Worm (Caenorhabditis elegans) whole organism, L4 larva: ENCODE measurements around the gene mec-12.

Source experiments
- ZK546.5 ChIP-seq, 2 experiments: sonication (generic microtip); optimal IDR thresholded peaks; 2 replicates each; lab custom pipeline; 2017; ENCODE audit warnings: missing biosample characterization in 2 of 2, missing genetic modification characterization in 2 of 2
- ceh-32 ChIP-seq: sonication (generic microtip); optimal IDR thresholded peaks from 2 replicates; lab custom pipeline; 2016; ENCODE audit warnings: mild to moderate bottlenecking, missing genetic modification characterization, missing compliant biosample characterization; ENCODE audit not compliant: poor library complexity
- ces-1 ChIP-seq: fragments of 150-350 bp; sonication (generic microtip); optimal IDR thresholded peaks from 4 replicates; lab custom pipeline; 2014; ENCODE audit warnings: missing biosample characterization, missing genetic modification reagents, missing genetic modification characterization
- egl-27 ChIP-seq: sonication (generic microtip); optimal IDR thresholded peaks from 3 replicates; lab custom pipeline; 2017; ENCODE audit warnings: missing biosample characterization, missing genetic modification reagents, missing genetic modification characterization
- fos-1 ChIP-seq: fragments of 150-350 bp; optimal IDR thresholded peaks from 2 replicates; lab custom pipeline; 2014; ENCODE audit warnings: missing biosample characterization, missing genetic modification characterization
- madf-9 ChIP-seq: fragments of 200-800 bp; sonication (Bioruptor generic); conservative IDR thresholded peaks from 2 replicates; pipeline ENCODE4 v1.3.6; 2022; ENCODE audit warnings: missing genetic modification reagents, missing genetic modification characterization, missing compliant biosample characterization
- mep-1 ChIP-seq: fragments of 150-350 bp; sonication (generic microtip); optimal IDR thresholded peaks from 3 replicates; lab custom pipeline; 2014; ENCODE audit warnings: missing biosample characterization, missing genetic modification characterization
- mxl-3 ChIP-seq: fragments of 200-800 bp; sonication (Bioruptor generic); optimal IDR thresholded peaks from 2 replicates; lab custom pipeline; 2018; ENCODE audit warnings: mild to moderate bottlenecking, missing genetic modification characterization, missing compliant biosample characterization
- nhr-10 ChIP-seq: fragments of 150-350 bp; optimal IDR thresholded peaks from 2 replicates; lab custom pipeline; 2014; ENCODE audit warnings: missing biosample characterization, missing genetic modification characterization
- nhr-28 ChIP-seq: fragments of 150-350 bp; optimal IDR thresholded peaks from 2 replicates; lab custom pipeline; 2014; ENCODE audit warnings: missing biosample characterization, missing genetic modification characterization
- pha-4 ChIP-seq, 2 experiments: fragments of 150-350 bp in 1 of 2; fragments of 200-800 bp in 1 of 2; sonication (Bioruptor generic) in 1 of 2; IDR thresholded peaks in 1 of 2; optimal IDR thresholded peaks in 1 of 2; 2 replicates each; pipeline versions ENCODE4 v1.3.6 to Lab custom; 2014 to 2022; ENCODE audit warnings: missing genetic modification characterization in 2 of 2, missing genetic modification reagents in 2 of 2, missing biosample characterization in 1 of 2, missing compliant biosample characterization in 1 of 2
- rbr-2 ChIP-seq: sonication (generic microtip); optimal IDR thresholded peaks from 2 replicates; lab custom pipeline; 2016; ENCODE audit warnings: missing genotype, missing genetic modification characterization, missing compliant biosample characterization
- vab-7 ChIP-seq: fragments of 200-800 bp; sonication (Bioruptor generic); IDR thresholded peaks from 2 replicates; pipeline ENCODE4 v1.3.6; 2022; ENCODE audit warnings: missing genetic modification reagents, missing genetic modification characterization, missing compliant biosample characterization
- zag-1 ChIP-seq: fragments of 150-350 bp; optimal IDR thresholded peaks from 2 replicates; lab custom pipeline; 2014; ENCODE audit warnings: missing biosample characterization, missing genetic modification characterization

DNA sequence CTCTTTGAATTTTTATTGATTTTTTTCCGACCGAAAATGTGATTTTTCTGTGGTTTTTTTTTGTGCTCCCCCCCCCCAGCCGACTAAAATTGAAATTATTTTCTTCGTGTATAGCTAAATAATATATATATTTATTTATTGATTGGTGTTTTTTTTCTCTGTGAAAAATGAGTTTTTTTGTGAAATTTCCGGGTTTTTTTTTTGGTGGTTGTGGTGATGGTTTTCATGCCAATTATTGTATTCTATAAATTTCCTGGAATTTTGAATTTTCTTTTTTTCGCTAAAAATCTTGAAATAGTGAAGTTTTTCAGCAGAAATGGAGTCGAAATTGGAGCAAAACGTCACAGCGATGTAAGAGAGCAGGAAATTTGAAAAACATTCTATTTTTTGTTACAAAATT, 44.3 kb upstream of the mec-12 start, which contains the start of gene lmtr-5:
- TF ChIP-seq ZK546.5 (tag; optimal IDR thresholded peaks at IDR 0.05; lab: Kevin White, UChicago) (no peak), pha-4 (GFP tag; IDR thresholded peaks at IDR 0.05; lab: Robert Waterston, UW) (no peak), pha-4 (tag; optimal IDR thresholded peaks at IDR 0.05; lab: Kevin White, UChicago) (no peak), ces-1 (GFP tag; lab: Kevin White, UChicago) (no peak), egl-27 (tag; lab: Kevin White, UChicago) (no peak), vab-7 (no peak), rbr-2 (tag; lab: Kevin White, UChicago) (no peak), madf-9 (GFP tag; lab: Robert Waterston, UW) (no peak), mxl-3 (GFP tag; lab: Kevin White, UChicago) (no peak), zag-1 (tag; lab: Kevin White, UChicago) (no peak), mep-1 (tag; lab: Kevin White, UChicago) (no peak), ceh-32 (tag; lab: Kevin White, UChicago) (no peak), fos-1 (tag; lab: Kevin White, UChicago) (no peak), nhr-28 (tag; lab: Kevin White, UChicago) (no peak), nhr-10 (no peak)
